Worm (Caenorhabditis elegans): Measurements from ENCODE around the gene cdka-1.
A peak's percentile ranks its signal among the peaks of the same experiment; 100 is the strongest.

cdka-1 gene

DNA sequence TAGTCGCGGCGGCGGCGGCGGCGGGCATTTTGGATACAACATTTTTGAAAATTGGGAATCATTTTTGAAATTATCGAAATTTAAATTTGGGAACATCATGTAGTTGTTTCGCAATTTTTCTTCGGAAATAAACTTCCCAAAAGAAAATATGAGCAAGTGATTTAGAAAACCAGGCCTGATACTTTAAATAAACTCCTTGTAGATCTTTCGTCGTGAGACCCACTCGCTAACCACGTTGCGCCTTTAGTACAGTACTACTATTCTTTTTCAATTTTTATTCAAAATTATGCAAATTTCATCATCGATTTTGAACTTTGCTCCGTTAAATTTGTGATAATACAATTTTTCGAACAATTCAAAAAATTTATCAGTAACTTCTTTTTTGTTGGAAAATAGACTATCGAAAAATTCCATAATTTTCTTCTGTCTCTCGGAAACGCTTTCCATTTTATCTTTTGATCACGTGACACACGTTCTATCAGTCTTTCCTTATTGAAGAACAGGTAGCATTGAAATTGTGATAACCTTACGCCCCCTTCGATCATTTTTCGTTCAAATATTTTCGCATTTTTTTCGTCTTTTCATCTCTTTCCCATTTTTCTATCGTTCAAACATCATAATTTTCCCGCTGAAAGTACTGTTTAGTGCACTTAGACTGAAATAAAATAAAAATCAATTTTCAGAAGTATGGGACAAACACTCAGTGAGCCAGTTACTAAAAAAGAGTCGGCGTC lies 8.6 kb upstream of the cdka-1 start, which contains the start of gene ppm-2:
TSS of gene ppm-2 (plus strand) at position 684 of the 734 bp plus-strand sequence.
- no peak for TF ChIP-seq dao-5 (tag; optimal IDR thresholded peaks at IDR 0.05)
- no peak for TF ChIP-seq W03F9.2 (tag; optimal IDR thresholded peaks at IDR 0.05)
- no peak for TF ChIP-seq him-1 (tag; optimal IDR thresholded peaks at IDR 0.05)

DNA sequence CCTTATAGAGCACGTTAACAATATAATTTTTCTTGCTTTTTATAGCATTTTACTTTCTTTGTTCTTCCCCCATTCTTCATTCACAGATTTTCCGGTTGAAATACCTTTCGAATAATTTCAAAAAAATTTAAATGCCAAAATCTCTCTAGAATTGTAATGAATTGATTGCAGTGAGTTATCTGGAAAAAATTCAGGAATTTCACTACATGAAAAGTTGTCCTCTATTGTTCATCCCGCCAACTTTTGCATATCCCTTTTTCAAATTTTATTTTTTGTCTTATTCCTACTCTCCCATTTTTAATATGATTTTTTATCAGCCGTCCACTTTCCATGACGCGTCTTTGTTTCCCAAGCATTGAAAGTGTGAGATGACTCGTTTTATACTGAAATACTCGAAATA lies 5.2 kb upstream of the cdka-1 start:
- TF ChIP-seq W03F9.2 (tag; optimal IDR thresholded peaks at IDR 0.05) (no peak), dao-5 (tag; optimal IDR thresholded peaks at IDR 0.05) (no peak)

DNA sequence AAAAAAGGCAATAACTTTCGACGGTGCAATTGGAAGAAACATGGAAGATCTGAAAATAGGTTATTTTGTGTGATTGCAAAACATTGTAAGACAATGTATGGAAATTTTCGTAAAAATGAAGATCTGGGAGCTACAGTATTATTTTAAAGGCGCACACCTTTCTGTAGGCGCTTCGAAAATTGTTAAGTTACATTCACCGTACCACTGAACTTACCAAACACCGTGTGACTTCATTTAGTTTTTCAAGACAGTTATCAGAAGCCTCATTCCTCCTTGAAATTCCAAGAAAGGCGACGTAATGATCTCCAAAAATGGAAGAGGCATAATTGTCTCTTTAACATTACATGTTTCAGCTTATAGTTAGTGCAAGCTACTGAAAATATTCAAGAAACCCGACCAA lies 4.7 kb upstream of the cdka-1 start:
- TF ChIP-seq W03F9.2 (tag; optimal IDR thresholded peaks at IDR 0.05) (no peak), dao-5 (tag; optimal IDR thresholded peaks at IDR 0.05) (no peak), him-1 (tag; optimal IDR thresholded peaks at IDR 0.05) (no peak)

DNA sequence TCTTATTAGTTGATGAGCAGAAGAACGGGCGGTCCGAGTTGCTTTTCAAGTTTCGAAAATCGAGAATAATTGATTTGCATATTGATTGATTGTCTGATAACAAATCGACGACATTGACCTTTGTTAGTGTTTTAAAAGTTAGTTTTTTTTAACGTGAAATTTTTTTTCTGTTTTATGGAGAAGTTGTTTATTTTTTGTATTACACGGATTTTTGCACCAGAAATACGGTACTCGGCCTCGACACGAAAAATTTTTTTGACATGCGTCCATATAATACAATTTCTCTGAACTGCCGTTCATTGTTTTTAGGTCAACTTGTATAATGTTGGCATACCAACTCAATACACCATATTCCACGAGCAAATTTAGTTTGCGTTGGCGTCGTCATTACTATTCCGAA lies 3.2 kb upstream of the cdka-1 start, which contains the start of gene T23F11.2:
TSS of gene T23F11.2 (minus strand) at position 101 of the 400 bp plus-strand sequence.
- no peak for TF ChIP-seq W03F9.2 (tag; optimal IDR thresholded peaks at IDR 0.05)
- TF ChIP-seq dao-5 (tag; optimal IDR thresholded peaks at IDR 0.05): no peak
- no peak for TF ChIP-seq him-1 (tag; optimal IDR thresholded peaks at IDR 0.05)

DNA sequence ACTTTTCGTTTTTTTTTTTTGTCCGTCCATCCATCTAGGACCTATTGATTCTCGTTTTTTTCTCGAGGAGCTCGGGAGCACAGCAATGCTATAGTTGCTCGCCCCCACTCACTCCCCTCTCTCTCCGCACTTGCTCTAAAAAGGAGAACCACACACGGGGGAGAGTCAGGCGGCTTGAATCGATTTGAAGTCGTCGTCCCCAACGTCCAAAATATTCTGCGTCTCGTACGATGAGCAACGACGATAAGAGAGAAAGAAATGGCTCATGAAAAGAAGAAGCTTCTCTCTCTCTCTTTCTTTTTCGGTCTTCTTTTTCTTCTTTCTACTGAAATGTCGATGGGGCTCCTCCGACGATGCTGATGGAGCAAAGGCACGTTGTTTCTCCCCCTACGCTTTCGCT lies 2.2 kb upstream of the cdka-1 start:
- no peak for TF ChIP-seq W03F9.2 (tag; optimal IDR thresholded peaks at IDR 0.05)
- TF ChIP-seq dao-5 (tag; optimal IDR thresholded peaks at IDR 0.05): no peak
- TF ChIP-seq him-1 (tag; optimal IDR thresholded peaks at IDR 0.05): peak; percentile 91

DNA sequence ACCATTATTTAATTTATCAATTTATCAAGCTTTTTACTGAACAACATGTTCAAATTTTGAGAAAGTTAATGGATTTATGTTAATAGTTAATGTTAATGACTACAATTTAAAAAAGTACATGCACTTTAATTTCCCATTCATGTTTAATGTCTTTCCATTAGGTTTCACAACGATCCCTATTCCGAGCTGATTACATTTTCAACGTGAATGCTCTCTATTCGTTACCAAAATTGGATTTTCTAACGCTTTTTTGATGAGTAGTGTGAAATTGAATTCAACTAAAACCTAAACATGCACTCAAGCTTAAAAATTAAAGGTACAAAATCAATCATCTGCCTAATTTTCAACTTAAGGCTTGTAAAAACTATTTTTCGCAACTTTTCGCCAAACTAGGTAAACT lies 1.2 kb upstream of the cdka-1 start:
- TF ChIP-seq W03F9.2 (tag; optimal IDR thresholded peaks at IDR 0.05) (no peak), him-1 (tag; optimal IDR thresholded peaks at IDR 0.05) (no peak), dao-5 (tag; optimal IDR thresholded peaks at IDR 0.05) (no peak)

DNA sequence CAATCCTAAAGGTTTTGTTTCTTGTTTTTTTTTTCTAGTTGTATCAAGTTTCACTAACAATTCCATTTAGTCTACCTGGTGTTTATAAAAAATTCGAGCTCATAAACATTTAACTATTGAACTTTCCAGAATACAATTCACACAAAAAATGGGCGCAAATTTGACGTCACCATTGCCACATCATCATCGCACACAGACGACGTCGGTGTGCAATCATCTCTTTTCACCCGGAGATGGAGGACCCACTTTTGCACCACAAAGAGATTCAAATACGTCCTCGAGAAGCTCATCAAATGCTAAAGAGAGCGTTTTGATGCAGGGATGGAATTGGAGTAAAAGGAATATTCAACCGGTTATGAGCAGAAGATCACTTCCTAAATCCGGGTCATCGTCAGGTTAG lies 832 bp downstream of the cdka-1 start:
- TF ChIP-seq W03F9.2 (tag; optimal IDR thresholded peaks at IDR 0.05) (no peak), dao-5 (tag; optimal IDR thresholded peaks at IDR 0.05) (no peak), him-1 (tag; optimal IDR thresholded peaks at IDR 0.05) (no peak)

DNA sequence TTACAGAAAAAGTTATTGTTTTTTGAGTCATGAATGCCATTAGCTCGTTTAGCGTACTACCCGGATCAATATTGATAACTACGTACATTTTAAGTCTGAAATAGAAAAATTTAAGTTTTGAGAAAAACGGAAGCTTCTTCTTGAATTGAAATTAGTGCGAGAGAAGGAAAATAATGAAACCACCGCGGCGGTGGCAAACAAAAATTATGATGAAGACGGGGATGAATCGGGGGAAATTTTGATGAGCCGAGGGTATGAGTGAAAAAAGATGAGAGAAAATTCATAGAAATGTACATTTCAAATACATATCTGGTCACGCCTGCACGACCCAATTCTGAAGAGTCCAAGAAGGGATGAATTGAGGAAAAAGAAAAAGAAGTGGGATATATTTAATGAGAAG lies 6.7 kb downstream of the cdka-1 start, which contains the start of gene T23F11.4:
TSS of gene T23F11.4 (minus strand) at position 101 of the 400 bp plus-strand sequence.
- no peak for TF ChIP-seq him-1 (tag; optimal IDR thresholded peaks at IDR 0.05)
- TF ChIP-seq W03F9.2 (tag; optimal IDR thresholded peaks at IDR 0.05): no peak
- TF ChIP-seq dao-5 (tag; optimal IDR thresholded peaks at IDR 0.05): no peak

DNA sequence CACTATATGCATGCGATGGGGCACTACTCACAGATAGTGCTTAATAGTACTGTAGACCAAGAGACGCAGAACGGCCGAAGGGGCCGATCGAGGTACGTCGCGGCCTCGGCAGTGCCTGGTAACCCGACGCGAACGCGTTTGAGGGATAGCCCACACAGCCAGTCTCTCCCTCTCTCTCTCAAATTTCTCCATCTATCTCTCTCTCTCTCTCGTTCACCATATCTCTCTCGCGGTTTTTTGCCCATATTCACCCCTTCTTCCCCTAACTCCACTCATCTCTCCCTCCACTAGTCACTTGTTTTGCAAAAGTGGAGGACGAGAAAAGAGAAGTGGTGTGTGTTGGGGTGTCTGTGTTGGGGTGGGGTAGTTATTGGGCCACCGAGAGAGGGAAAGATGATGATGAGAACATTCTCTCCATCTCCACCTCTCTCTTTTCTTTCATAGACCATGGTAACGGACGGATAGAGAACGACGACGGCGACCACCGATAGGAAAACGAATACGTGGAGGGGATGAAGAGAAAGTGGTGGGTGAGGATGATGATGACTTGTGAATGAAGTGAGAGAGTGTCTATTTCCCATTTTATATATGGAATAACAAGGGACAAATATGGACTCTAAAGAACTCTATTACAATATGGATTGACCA lies 8.3 kb downstream of the cdka-1 start:
- TF ChIP-seq him-1 (tag; optimal IDR thresholded peaks at IDR 0.05) (peak; percentile 8), dao-5 (tag; optimal IDR thresholded peaks at IDR 0.05) (no peak)

DNA sequence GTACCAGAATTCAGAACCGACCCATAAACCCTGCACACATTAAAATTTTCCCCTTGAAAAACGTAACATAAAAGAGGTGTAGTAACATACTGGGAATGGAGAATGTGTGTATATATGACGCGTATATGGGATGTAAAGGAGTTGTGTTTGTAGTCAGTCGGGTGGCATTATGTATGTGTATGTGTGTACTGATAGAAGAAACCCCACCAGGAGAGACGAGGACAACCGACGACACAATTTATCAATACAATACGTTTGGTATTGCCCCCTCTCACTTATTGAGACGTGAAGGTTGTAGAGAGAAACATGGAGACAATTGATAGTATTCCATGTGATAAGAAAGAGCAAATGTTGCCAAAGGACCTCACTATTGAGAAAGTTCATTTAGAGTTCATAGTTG lies 9.5 kb downstream of the cdka-1 start:
- TF ChIP-seq W03F9.2 (tag; optimal IDR thresholded peaks at IDR 0.05) (no peak), him-1 (tag; optimal IDR thresholded peaks at IDR 0.05) (no peak), dao-5 (tag; optimal IDR thresholded peaks at IDR 0.05) (no peak)

DNA sequence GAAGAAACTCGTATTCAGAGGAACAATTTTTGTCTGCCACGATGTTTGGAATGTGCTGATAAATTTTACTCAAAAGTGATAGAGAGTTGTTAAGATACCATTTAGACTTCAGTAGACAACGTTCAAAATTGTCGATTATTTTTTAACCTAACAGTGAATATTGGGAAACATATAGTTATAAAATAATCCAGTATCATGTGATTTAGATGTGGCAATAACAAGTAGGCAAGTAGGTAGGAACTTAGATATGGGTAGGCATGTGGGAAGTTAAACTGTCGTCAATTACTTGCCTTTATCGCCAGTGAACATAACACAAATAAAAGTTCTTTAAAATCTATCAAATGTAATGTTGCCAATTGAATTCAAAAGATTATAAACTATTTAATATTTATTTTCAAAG lies 12.9 kb downstream of the cdka-1 start, which contains the start of gene T23F11.11:
TSS of gene T23F11.11 (minus strand) at position 101 of the 400 bp plus-strand sequence.
- TF ChIP-seq him-1 (tag; optimal IDR thresholded peaks at IDR 0.05): no peak
- no peak for TF ChIP-seq dao-5 (tag; optimal IDR thresholded peaks at IDR 0.05)
- no peak for TF ChIP-seq W03F9.2 (tag; optimal IDR thresholded peaks at IDR 0.05)

DNA sequence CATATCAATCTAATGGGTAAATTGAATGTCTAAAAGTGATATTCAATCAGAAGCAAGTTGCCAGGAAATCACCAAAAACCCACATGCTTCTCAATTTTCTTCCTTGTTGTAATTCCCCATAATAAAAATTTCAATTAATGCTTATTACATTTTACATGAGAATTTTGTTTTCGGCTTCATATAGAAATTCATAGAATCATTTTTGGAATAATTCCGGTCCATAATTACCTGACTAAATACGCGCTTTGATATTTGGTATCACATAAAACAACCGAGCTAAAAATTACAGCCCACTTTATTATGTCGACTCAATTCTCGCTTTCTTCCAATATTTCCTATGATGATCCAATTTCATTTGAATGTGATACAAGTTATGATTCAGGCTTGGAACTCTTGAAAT lies 13.4 kb downstream of the cdka-1 start, which contains the start of gene srg-13:
TSS of gene srg-13 (plus strand) at position 301 of the 400 bp plus-strand sequence.
- TF ChIP-seq dao-5 (tag; optimal IDR thresholded peaks at IDR 0.05) (no peak), W03F9.2 (tag; optimal IDR thresholded peaks at IDR 0.05) (no peak), him-1 (tag; optimal IDR thresholded peaks at IDR 0.05) (no peak)

DNA sequence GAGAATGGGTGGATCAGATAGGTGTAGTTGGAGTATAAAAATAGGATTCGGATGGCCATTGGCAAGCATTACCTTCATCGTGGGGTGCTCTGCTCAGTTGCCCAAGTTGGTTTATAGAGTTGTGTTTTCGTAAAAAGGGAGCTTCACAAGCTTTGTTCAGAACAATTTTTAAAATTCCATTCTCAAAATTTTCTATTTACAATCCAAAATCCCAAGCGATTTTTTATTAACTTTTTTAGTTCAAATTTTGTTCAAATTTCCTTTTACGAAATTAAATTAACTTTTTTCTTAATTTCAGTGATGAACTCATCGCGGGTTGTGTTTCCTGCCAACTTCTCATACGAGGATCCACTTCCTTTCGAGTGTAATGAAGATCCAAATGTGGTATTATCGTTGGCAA lies 18.9 kb downstream of the cdka-1 start, which contains the start of gene srg-10:
TSS of gene srg-10 (plus strand) at position 301 of the 400 bp plus-strand sequence.
- TF ChIP-seq him-1 (tag; optimal IDR thresholded peaks at IDR 0.05) (no peak), dao-5 (tag; optimal IDR thresholded peaks at IDR 0.05) (no peak), W03F9.2 (tag; optimal IDR thresholded peaks at IDR 0.05) (no peak)

DNA sequence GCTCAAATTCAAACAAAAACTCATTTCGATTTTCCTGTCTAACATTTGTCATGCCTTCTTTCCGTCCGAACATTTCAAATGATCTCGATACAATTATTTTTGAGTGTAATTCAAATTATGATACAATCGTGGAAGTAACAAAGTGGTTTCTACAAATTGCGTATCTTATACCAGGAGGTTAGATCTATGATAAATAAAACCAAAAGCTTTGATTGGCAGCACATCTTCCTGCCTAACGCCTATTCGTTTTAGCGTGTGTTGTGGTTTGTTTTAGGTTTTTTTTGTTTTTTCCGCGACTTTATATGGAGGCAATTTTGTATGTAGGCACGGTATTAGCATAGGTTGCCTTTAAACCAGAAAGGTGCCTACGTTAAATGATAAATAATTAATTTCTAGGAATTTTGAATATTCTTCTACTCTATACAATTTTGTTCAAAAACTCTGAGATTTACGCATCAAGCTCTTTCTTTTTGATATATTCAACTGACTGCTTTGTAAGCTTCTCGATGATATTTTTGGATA lies 21.4 kb downstream of the cdka-1 start, which contains the start of gene srg-11:
TSS of gene srg-11 (plus strand) at position 51 of the 522 bp plus-strand sequence.
- TF ChIP-seq dao-5 (tag; optimal IDR thresholded peaks at IDR 0.05): no peak
- no peak for TF ChIP-seq W03F9.2 (tag; optimal IDR thresholded peaks at IDR 0.05)
- no peak for TF ChIP-seq him-1 (tag; optimal IDR thresholded peaks at IDR 0.05)

Measured in whole organism, L4/young adult.